Worm (Caenorhabditis elegans) whole organism, mixed stage, embryonic: Measurements from ENCODE around the gene hlh-31.

Experiments
- elt-1 ChIP-seq: sonication (generic microtip); optimal IDR thresholded peaks from 2 replicates; lab custom pipeline; 2017; ENCODE audit warnings: missing genetic modification characterization, mild to moderate bottlenecking, missing compliant biosample characterization, antibody characterized with exemption, moderate library complexity, borderline replicate concordance; ENCODE audit not compliant: insufficient read depth
- lsy-2 ChIP-seq: fragments of 150-350 bp; optimal IDR thresholded peaks from 2 replicates; lab custom pipeline; 2014; ENCODE audit warnings: missing biosample characterization, missing genetic modification characterization
- mep-1 ChIP-seq: fragments of 150-350 bp; optimal IDR thresholded peaks from 2 replicates; lab custom pipeline; 2017; ENCODE audit warnings: missing biosample characterization, missing genetic modification reagents, missing genetic modification characterization, inconsistent platforms
- nhr-12 ChIP-seq: fragments of 150-350 bp; optimal IDR thresholded peaks from 2 replicates; lab custom pipeline; 2014; ENCODE audit warnings: missing biosample characterization, missing genetic modification characterization
- nhr-237 ChIP-seq: fragments of 150-350 bp; optimal IDR thresholded peaks from 2 replicates; lab custom pipeline; 2014; ENCODE audit warnings: missing biosample characterization, missing genetic modification characterization
- nhr-28 ChIP-seq: fragments of 150-350 bp; optimal IDR thresholded peaks from 2 replicates; lab custom pipeline; 2014; ENCODE audit warnings: missing biosample characterization, missing genetic modification characterization
- pha-4 ChIP-seq: fragments of 150-350 bp; optimal IDR thresholded peaks from 2 replicates; lab custom pipeline; 2018; ENCODE audit warnings: missing biosample characterization, missing genetic modification reagents, missing genetic modification characterization
- unc-120 ChIP-seq: sonication (generic microtip); optimal IDR thresholded peaks from 2 replicates; lab custom pipeline; 2017; ENCODE audit warnings: missing genetic modification characterization, missing compliant biosample characterization; ENCODE audit not compliant: poor library complexity, severe bottlenecking
- unc-62 ChIP-seq: fragments of 150-350 bp; optimal IDR thresholded peaks from 2 replicates; lab custom pipeline; 2014; ENCODE audit warnings: missing biosample characterization, missing genetic modification reagents, missing genetic modification characterization

DNA sequence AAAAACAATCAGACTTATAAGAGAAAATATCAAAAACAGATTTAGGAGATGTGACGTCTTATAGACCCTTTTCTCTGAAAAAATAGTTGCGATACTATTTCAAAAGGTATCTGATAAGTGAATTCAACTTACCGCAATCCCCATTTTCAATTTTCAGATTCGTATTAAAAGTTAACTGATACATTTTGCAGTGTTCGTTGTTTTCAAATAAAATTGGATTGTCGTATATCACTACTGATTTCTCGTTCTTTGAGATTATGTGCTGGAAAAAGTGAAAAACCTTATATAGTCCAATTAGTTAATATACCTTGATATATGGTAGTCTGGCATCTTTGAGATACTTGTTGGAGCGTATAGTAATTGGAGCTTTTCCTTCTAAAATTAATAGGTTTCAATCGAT is 27.0 kb upstream of the hlh-31 start:
- no peak for TF ChIP-seq nhr-28 (tag; lab: Kevin White, UChicago)
- TF ChIP-seq mep-1 (tag; lab: Kevin White, UChicago), result no peak
- TF ChIP-seq unc-120 (tag; lab: Kevin White, UChicago), result no peak
- TF ChIP-seq lsy-2 (tag; lab: Kevin White, UChicago), result no peak
- TF ChIP-seq nhr-12, result no peak
- no peak for TF ChIP-seq unc-62 (GFP tag; lab: Kevin White, UChicago)
- no peak for TF ChIP-seq nhr-237
- no peak for TF ChIP-seq pha-4 (tag; lab: Kevin White, UChicago)
- TF ChIP-seq elt-1 (tag; lab: Kevin White, UChicago), result no peak
